Worm (Caenorhabditis elegans): ENCODE data around the gene ZC373.3.

Gene ZC373.3

ce11 chrX:10053742-10054409, 6.4 kb upstream of the ZC373.3 start, which contains the start of gene cbs-1 (continued):
- TF ChIP-seq nhr-102 (tag; optimal IDR thresholded peaks at IDR 0.05) (no peak), nhr-48 (tag; optimal IDR thresholded peaks at IDR 0.05) (peak; percentile 12), F37D6.2 (tag; optimal IDR thresholded peaks at IDR 0.05) (no peak), dve-1 (tag; optimal IDR thresholded peaks at IDR 0.05; ENCODE audit: insufficient read depth) (peak; percentile 76)

- TF ChIP-seq dve-1 (tag; optimal IDR thresholded peaks at IDR 0.05; ENCODE audit: insufficient read depth), result peak; percentile 25
- no peak for TF ChIP-seq Y75B8A.6 (GFP tag; IDR thresholded peaks at IDR 0.05)
- TF ChIP-seq lsy-2 (tag; optimal IDR thresholded peaks at IDR 0.05), result peak in 1 of 2 experiments; percentile 16
- peak; percentile 13 for TF ChIP-seq aha-1 (tag)
- TF ChIP-seq sdz-12 (GFP tag; optimal IDR thresholded peaks at IDR 0.05), result no peak
- peak; percentile 55 for TF ChIP-seq dmd-6 (GFP tag; IDR thresholded peaks at IDR 0.05)
- peak; percentile 18 for TF ChIP-seq T20F7.1 (GFP tag; optimal IDR thresholded peaks at IDR 0.05)
- peak; percentile 65 for TF ChIP-seq mxl-3 (GFP tag; optimal IDR thresholded peaks at IDR 0.05)
- TF ChIP-seq nhr-102 (tag; optimal IDR thresholded peaks at IDR 0.05), result peak; percentile 2
- no peak for TF ChIP-seq dmd-8 (GFP tag; IDR thresholded peaks at IDR 0.05)
These were observed 5.9 kb upstream of the ZC373.3 start for ce11 chrX:10054410-10054800.

- no peak for TF ChIP-seq nhr-41 (GFP tag; IDR thresholded peaks at IDR 0.05)
- no peak for TF ChIP-seq saeg-2 (GFP tag; IDR thresholded peaks at IDR 0.05)
- no peak for TF ChIP-seq nhr-25 (tag; optimal IDR thresholded peaks at IDR 0.05; ENCODE audit: borderline replicate concordance, insufficient read depth)
- TF ChIP-seq D1046.2 (GFP tag; IDR thresholded peaks at IDR 0.05), result no peak
- no peak for TF ChIP-seq mdl-1 (tag; optimal IDR thresholded peaks at IDR 0.05)
- TF ChIP-seq duxl-1 (tag; optimal IDR thresholded peaks at IDR 0.05; ENCODE audit: poor library complexity), result no peak
- no peak for TF ChIP-seq arid-1 (GFP tag; conservative IDR thresholded peaks at IDR 0.05)
- no peak for TF ChIP-seq mdt-29 (GFP tag; IDR thresholded peaks at IDR 0.05)
- TF ChIP-seq lin-38 (GFP tag; IDR thresholded peaks at IDR 0.05), result no peak
- no peak for TF ChIP-seq attf-4 (tag; optimal IDR thresholded peaks at IDR 0.05)
- no peak for TF ChIP-seq ceh-20 (GFP tag; IDR thresholded peaks at IDR 0.05)
- TF ChIP-seq F10B5.3 (tag; optimal IDR thresholded peaks at IDR 0.05), result no peak
- no peak for TF ChIP-seq hlh-30 (tag; optimal IDR thresholded peaks at IDR 0.05; ENCODE audit: insufficient read depth)
- no peak for TF ChIP-seq Y48G9A.11 (GFP tag; IDR thresholded peaks at IDR 0.05)
- no peak for TF ChIP-seq pqm-1 (tag; optimal IDR thresholded peaks at IDR 0.05)
- TF ChIP-seq rbr-2 (tag; optimal IDR thresholded peaks at IDR 0.05), result no peak
These were observed 2.0 kb upstream of the ZC373.3 start, which contains the start of gene ZC373.2 for ce11 chrX:10058332-10058731. Gene ZC373.2 (minus strand): TSS chrX:10058432.

ce11 chrX:10068468-10068867, 8.1 kb downstream of the ZC373.3 start:
- no peak for TF ChIP-seq nhr-42 (GFP tag; IDR thresholded peaks at IDR 0.05)
- TF ChIP-seq hlh-11 (tag; optimal IDR thresholded peaks at IDR 0.05), result peak; percentile 59
- peak in 1 of 2 experiments; percentile 67 for TF ChIP-seq daf-16 (GFP tag; optimal IDR thresholded peaks at IDR 0.05)
- TF ChIP-seq daf-16 (tag; optimal IDR thresholded peaks at IDR 0.05), result no peak

- TF ChIP-seq php-3 (GFP tag; IDR thresholded peaks at IDR 0.05) (no peak), arid-1 (GFP tag; conservative IDR thresholded peaks at IDR 0.05) (no peak), F10B5.3 (tag; optimal IDR thresholded peaks at IDR 0.05) (no peak), tag-97 (GFP tag; IDR thresholded peaks at IDR 0.05) (no peak), nhr-6 (tag; optimal IDR thresholded peaks at IDR 0.05) (no peak), hlh-30 (tag; optimal IDR thresholded peaks at IDR 0.05; ENCODE audit: insufficient read depth) (no peak), nhr-102 (tag; optimal IDR thresholded peaks at IDR 0.05) (no peak), dmd-6 (GFP tag; IDR thresholded peaks at IDR 0.05) (no peak), lin-15B (tag; optimal IDR thresholded peaks at IDR 0.05) (no peak), spr-3 (GFP tag; optimal IDR thresholded peaks at IDR 0.05) (no peak), mdt-29 (GFP tag; IDR thresholded peaks at IDR 0.05) (no peak), Y48G9A.11 (GFP tag; IDR thresholded peaks at IDR 0.05) (no peak), Y105C5A.15 (GFP tag; IDR thresholded peaks at IDR 0.05) (no peak), nhr-237 (tag; optimal IDR thresholded peaks at IDR 0.05) (no peak), ceh-32 (tag; optimal IDR thresholded peaks at IDR 0.05; ENCODE audit: poor library complexity) (no peak), dmd-8 (GFP tag; IDR thresholded peaks at IDR 0.05) (no peak), nhr-11 (tag; optimal IDR thresholded peaks at IDR 0.05) (no peak), F26F4.8 (GFP tag; conservative IDR thresholded peaks at IDR 0.05) (no peak), fkh-10 (GFP tag; optimal IDR thresholded peaks at IDR 0.05) (no peak)
These were observed 9.4 kb downstream of the ZC373.3 start, which contains the start of gene mlck-1 for ce11 chrX:10069692-10070091. Gene mlck-1 (minus strand): TSS chrX:10069792.

Measured in whole organism, L4 larva.